Worm (Caenorhabditis elegans) whole organism, L2 larva: Measurements from ENCODE around the gene efn-4.

Experiments used
- F13H6.1 ChIP-seq: sonication (generic microtip); optimal IDR thresholded peaks from 2 replicates; lab custom pipeline; 2016; ENCODE audit warnings: missing genetic modification characterization, missing compliant biosample characterization
- Y55F3AM.14 ChIP-seq: fragments of 200-800 bp; sonication (Bioruptor generic); optimal IDR thresholded peaks from 2 replicates; lab custom pipeline; 2018; ENCODE audit warnings: mild to moderate bottlenecking, missing genetic modification characterization, missing compliant biosample characterization
- ZK546.5 ChIP-seq: sonication (generic microtip); optimal IDR thresholded peaks from 2 replicates; lab custom pipeline; 2017; ENCODE audit warnings: missing biosample characterization, missing genetic modification characterization
- aly-2 ChIP-seq: fragments of 150-350 bp; optimal IDR thresholded peaks from 2 replicates; lab custom pipeline; 2014; ENCODE audit warnings: missing biosample characterization, missing genetic modification characterization
- ama-1 ChIP-seq: fragments of 150-350 bp; optimal IDR thresholded peaks from 2 replicates; lab custom pipeline; 2018; ENCODE audit warnings: inconsistent platforms
- ceh-82 ChIP-seq: fragments of 150-350 bp; optimal IDR thresholded peaks from 2 replicates; lab custom pipeline; 2014; ENCODE audit warnings: missing biosample characterization, missing genetic modification characterization
- dmd-4 ChIP-seq: sonication (generic microtip); optimal IDR thresholded peaks from 2 replicates; lab custom pipeline; 2017; ENCODE audit warnings: missing biosample characterization, missing genetic modification characterization
- egl-27 ChIP-seq: sonication (generic microtip); optimal IDR thresholded peaks from 3 replicates; lab custom pipeline; 2017; ENCODE audit warnings: missing biosample characterization, missing genetic modification reagents, missing genetic modification characterization
- elt-1 ChIP-seq: fragments of 150-350 bp; optimal IDR thresholded peaks from 2 replicates; lab custom pipeline; 2014; ENCODE audit warnings: missing biosample characterization, missing genetic modification characterization
- elt-3 ChIP-seq: sonication (generic microtip); optimal IDR thresholded peaks from 2 replicates; lab custom pipeline; 2017; ENCODE audit warnings: missing biosample characterization, missing genetic modification characterization
- fos-1 ChIP-seq: fragments of 150-350 bp; optimal IDR thresholded peaks from 2 replicates; lab custom pipeline; 2014; ENCODE audit warnings: missing biosample characterization, missing genetic modification characterization
- lin-11 ChIP-seq: fragments of 150-350 bp; sonication (generic microtip); optimal IDR thresholded peaks from 2 replicates; lab custom pipeline; 2014; ENCODE audit warnings: missing biosample characterization, missing genetic modification characterization, inconsistent platforms, mixed read lengths
- lin-39 ChIP-seq: fragments of 150-350 bp; optimal IDR thresholded peaks from 2 replicates; lab custom pipeline; 2014; ENCODE audit warnings: missing biosample characterization, missing genetic modification reagents, missing genetic modification characterization
- lsy-2 ChIP-seq, 2 experiments: fragments of 150-350 bp in 1 of 2; sonication (generic microtip) in 1 of 2; optimal IDR thresholded peaks; 2 replicates each; lab custom pipeline; 2014 to 2017; ENCODE audit warnings: missing biosample characterization in 2 of 2, missing genetic modification characterization in 2 of 2
- mbf-1 ChIP-seq: sonication (generic microtip); optimal IDR thresholded peaks from 2 replicates; lab custom pipeline; 2017; ENCODE audit warnings: missing biosample characterization, missing genetic modification characterization
- mdl-1 ChIP-seq, 2 experiments: fragments of 150-350 bp in 1 of 2; sonication (generic microtip) in 1 of 2; optimal IDR thresholded peaks; 2 replicates each; lab custom pipeline; 2017; ENCODE audit warnings: missing biosample characterization in 2 of 2, missing genetic modification characterization in 2 of 2
- nhr-10 ChIP-seq: sonication (generic microtip); optimal IDR thresholded peaks from 2 replicates; lab custom pipeline; 2017; ENCODE audit warnings: missing biosample characterization, missing genetic modification characterization
- nhr-11 ChIP-seq: fragments of 150-350 bp; optimal IDR thresholded peaks from 2 replicates; lab custom pipeline; 2014; ENCODE audit warnings: missing biosample characterization, missing genetic modification characterization
- nhr-12 ChIP-seq: fragments of 150-350 bp; optimal IDR thresholded peaks from 2 replicates; lab custom pipeline; 2014; ENCODE audit warnings: missing biosample characterization, missing genetic modification characterization
- nhr-129 ChIP-seq: fragments of 150-350 bp; optimal IDR thresholded peaks from 2 replicates; lab custom pipeline; 2014; ENCODE audit warnings: missing biosample characterization, missing genetic modification characterization
- nhr-6 ChIP-seq: fragments of 150-350 bp; optimal IDR thresholded peaks from 2 replicates; lab custom pipeline; 2014; ENCODE audit warnings: missing biosample characterization, missing genetic modification characterization
- nhr-77 ChIP-seq: fragments of 150-350 bp; optimal IDR thresholded peaks from 2 replicates; lab custom pipeline; 2014; ENCODE audit warnings: missing biosample characterization, missing genetic modification characterization
- peb-1 ChIP-seq: fragments of 150-350 bp; optimal IDR thresholded peaks from 2 replicates; lab custom pipeline; 2014; ENCODE audit warnings: missing biosample characterization, missing genetic modification characterization
- sem-4 ChIP-seq: fragments of 150-350 bp; optimal IDR thresholded peaks from 2 replicates; lab custom pipeline; 2014; ENCODE audit warnings: missing biosample characterization, missing genetic modification reagents, missing genetic modification characterization
- skn-1 ChIP-seq: sonication (generic microtip); optimal IDR thresholded peaks from 2 replicates; lab custom pipeline; 2017; ENCODE audit warnings: missing biosample characterization, missing genetic modification characterization
- sma-3 ChIP-seq: sonication (generic microtip); optimal IDR thresholded peaks from 2 replicates; lab custom pipeline; 2016; ENCODE audit warnings: missing genetic modification reagents, missing genetic modification characterization, missing compliant biosample characterization
- sma-9 ChIP-seq, 2 experiments: fragments of 150-350 bp in 1 of 2; sonication (generic microtip) in 1 of 2; optimal IDR thresholded peaks; 2 replicates each; lab custom pipeline; 2014 to 2016; ENCODE audit warnings: missing genetic modification characterization in 2 of 2, mild to moderate bottlenecking in 1 of 2, missing biosample characterization in 1 of 2, missing compliant biosample characterization in 1 of 2, missing genetic modification reagents in 1 of 2, moderate library complexity in 1 of 2
- snpc-4 ChIP-seq: fragments of 150-350 bp; optimal IDR thresholded peaks from 2 replicates; lab custom pipeline; 2014; ENCODE audit warnings: missing biosample characterization, missing genetic modification characterization
- unc-39 ChIP-seq: fragments of 150-350 bp; optimal IDR thresholded peaks from 2 replicates; lab custom pipeline; 2014; ENCODE audit warnings: missing biosample characterization, missing genetic modification characterization
- unc-55 ChIP-seq: fragments of 150-350 bp; sonication (generic microtip); optimal IDR thresholded peaks from 3 replicates; lab custom pipeline; 2014; ENCODE audit warnings: missing biosample characterization, missing genetic modification reagents, missing genetic modification characterization
- unc-62 ChIP-seq: fragments of 150-350 bp; optimal IDR thresholded peaks from 2 replicates; lab custom pipeline; 2014; ENCODE audit warnings: missing biosample characterization, missing genetic modification reagents, missing genetic modification characterization
- zag-1 ChIP-seq: fragments of 150-350 bp; optimal IDR thresholded peaks from 2 replicates; lab custom pipeline; 2014; ENCODE audit warnings: missing biosample characterization, missing genetic modification characterization
- ztf-1 ChIP-seq: fragments of 200-800 bp; sonication (Bioruptor generic); conservative IDR thresholded peaks from 2 replicates; pipeline ENCODE4 v1.3.6; 2022; ENCODE audit warnings: missing genetic modification characterization, missing compliant biosample characterization
- ztf-11 ChIP-seq: sonication (generic microtip); optimal IDR thresholded peaks from 2 replicates; lab custom pipeline; 2017; ENCODE audit warnings: missing biosample characterization, missing genetic modification characterization

efn-4 gene

DNA sequence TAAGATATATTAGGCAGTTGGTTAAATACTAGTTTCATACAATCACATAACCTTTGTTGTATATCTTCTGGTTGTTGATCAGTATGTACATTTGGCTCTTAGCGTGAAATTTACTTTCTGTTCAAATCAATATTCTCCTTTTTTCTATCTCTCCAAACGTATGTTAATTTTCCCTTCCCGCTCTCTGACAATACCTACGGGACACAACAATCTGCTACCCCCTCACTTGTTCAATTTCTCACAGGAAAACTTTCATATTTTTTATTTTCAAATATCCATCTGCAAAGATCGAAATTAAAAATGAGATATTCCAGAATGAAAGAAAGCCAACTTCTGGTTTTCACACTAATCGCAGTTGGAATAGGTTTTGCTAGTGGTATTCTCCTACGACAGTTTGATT is 27.2 kb upstream of the efn-4 start, which contains the start of gene glt-7:
Gene glt-7 (plus strand): TSS at position 301 of the 400 bp plus-strand sequence.
- TF ChIP-seq lin-39, result no peak

DNA sequence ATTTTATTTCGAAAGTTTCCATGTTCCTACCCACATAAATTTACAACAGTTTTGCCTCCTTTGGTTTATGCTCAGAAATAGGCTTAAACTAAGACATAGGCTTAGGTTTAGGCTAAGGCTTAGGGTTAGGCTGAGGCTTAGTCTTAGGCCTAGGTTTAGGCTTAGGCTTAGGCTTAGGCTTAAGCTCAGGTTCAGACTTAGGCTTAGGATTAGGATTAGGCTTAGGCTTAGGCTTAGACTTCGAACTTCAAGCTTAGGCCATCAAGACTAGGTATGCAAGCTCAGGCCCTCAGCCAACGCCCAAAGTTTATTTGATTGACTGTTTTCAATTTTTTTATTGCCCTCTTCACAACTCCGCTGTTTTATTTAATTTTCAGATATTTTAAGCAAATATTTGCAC is 13.2 kb upstream of the efn-4 start:
- TF ChIP-seq unc-55 (GFP tag; lab: Kevin White, UChicago) (no peak), skn-1 (no peak), mdl-1 (tag; optimal IDR thresholded peaks at IDR 0.05; lab: Kevin White, UChicago) (no peak), sem-4 (tag; lab: Kevin White, UChicago) (no peak), aly-2 (no peak), peb-1 (tag; lab: Kevin White, UChicago) (no peak), nhr-129 (tag; lab: Kevin White, UChicago) (no peak), zag-1 (tag; lab: Kevin White, UChicago) (no peak), lsy-2 (tag; optimal IDR thresholded peaks at IDR 0.05; lab: Kevin White, UChicago) (no peak), lin-39 (no peak), fos-1 (tag; lab: Kevin White, UChicago) (no peak), ztf-11 (tag; lab: Kevin White, UChicago) (no peak), lin-11 (tag; lab: Kevin White, UChicago) (no peak), nhr-77 (no peak), F13H6.1 (tag; lab: Kevin White, UChicago) (no peak)

DNA sequence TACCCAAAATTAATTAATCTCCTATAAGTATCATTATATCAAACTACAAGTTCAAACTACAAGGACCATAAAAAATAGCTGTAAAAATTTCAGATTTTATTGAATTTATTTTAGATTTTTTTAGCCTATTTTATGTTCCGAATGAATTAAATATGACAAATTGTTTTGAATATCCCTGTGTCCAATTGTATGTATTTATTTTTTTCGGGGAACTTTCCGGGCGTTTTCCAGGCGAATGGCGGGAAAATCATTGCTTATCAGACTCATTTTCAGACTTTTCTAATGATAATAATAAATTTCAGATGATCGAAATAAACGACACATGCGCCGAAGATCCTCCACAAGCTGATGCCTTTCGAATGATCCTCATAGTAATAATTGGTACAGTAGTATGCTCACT is 11.0 kb upstream of the efn-4 start, which contains the start of gene F56A11.4:
Gene F56A11.4 (plus strand): TSS at position 301 of the 400 bp plus-strand sequence.
- TF ChIP-seq ZK546.5 (tag; lab: Kevin White, UChicago), result no peak
- TF ChIP-seq nhr-10, result no peak
- TF ChIP-seq elt-1 (tag; lab: Kevin White, UChicago), result no peak
- TF ChIP-seq egl-27, result no peak
- TF ChIP-seq Y55F3AM.14 (GFP tag; lab: Kevin White, UChicago), result no peak
- no peak for TF ChIP-seq ztf-1
- no peak for TF ChIP-seq mdl-1 (tag; optimal IDR thresholded peaks at IDR 0.05; lab: Kevin White, UChicago)

DNA sequence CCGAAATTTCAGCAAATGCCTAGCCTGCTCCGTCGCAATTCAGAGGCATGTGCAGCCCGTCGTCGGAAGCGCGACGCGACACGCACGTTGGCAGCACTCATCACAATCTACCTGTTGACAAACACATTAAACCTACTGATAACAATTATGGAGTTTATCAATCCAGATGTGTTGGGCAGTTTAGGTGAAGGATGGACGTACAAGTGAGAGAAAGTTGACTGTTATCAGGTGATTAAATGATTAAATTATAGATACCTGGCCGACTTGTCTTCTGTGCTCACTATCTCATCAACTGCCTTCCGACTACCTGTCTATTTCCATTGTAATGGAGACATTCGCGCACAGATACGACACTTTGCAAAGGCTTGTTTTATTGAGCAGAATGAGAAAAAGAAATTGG is 7.1 kb upstream of the efn-4 start:
- TF ChIP-seq fos-1 (tag; lab: Kevin White, UChicago) (peak; percentile 30), egl-27 (no peak)

DNA sequence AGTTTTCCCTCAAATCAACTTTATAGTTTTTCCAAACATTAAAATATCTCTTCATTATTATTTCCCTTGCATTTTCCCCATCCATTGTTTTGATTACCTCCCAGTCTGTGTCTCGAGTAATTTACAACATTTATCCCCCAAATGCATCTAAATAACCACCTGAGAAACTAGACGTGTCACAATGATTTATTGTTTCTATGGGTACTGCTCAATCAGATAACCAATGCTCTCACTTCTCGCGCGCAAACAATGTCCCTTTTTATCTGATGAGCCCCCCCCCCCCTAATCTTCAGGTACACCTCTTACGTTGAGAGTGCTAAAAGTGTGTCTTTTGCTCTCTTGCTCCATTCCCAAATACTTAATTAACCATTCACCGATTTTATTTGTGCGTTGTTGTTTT is 5.0 kb upstream of the efn-4 start:
- no peak for TF ChIP-seq unc-62 (GFP tag; lab: Kevin White, UChicago)
- TF ChIP-seq sma-3 (GFP tag; lab: Kevin White, UChicago), result no peak
- TF ChIP-seq mbf-1, result no peak
- no peak for TF ChIP-seq ceh-82 (tag; lab: Kevin White, UChicago)
- TF ChIP-seq ama-1 (lab: Kevin White, UChicago), result no peak
- no peak for TF ChIP-seq nhr-6 (tag; lab: Kevin White, UChicago)
- no peak for TF ChIP-seq nhr-77
- TF ChIP-seq lin-39, result no peak
- TF ChIP-seq nhr-11, result no peak
- TF ChIP-seq aly-2, result no peak
- no peak for TF ChIP-seq peb-1 (tag; lab: Kevin White, UChicago)
- TF ChIP-seq elt-3 (tag; lab: Kevin White, UChicago), result no peak

DNA sequence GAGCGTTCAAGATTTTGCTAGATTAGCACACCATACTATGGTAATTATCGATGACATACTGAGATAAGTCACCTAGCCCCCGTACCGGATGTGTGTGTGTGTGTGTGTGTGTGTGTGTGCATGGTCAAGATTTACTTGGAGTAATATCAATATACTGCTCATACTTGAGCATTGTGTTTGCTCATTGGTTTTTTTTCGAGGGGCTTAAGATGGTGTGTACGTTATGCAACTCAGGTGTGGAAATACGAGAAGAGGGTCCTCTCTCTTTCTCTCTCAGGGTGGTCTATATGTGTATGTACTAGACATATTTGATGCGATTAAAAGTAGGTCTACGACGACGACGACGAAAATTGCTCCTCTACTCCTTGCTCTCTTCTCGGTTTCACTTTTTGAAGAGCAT is 1.3 kb downstream of the efn-4 start:
- TF ChIP-seq ZK546.5 (tag; lab: Kevin White, UChicago) (no peak), sem-4 (tag; lab: Kevin White, UChicago) (no peak), dmd-4 (no peak), nhr-12 (tag; lab: Kevin White, UChicago) (no peak), unc-39 (tag; lab: Kevin White, UChicago) (no peak), snpc-4 (tag; lab: Kevin White, UChicago) (no peak), sma-3 (GFP tag; lab: Kevin White, UChicago) (no peak), nhr-10 (no peak), sma-9 (GFP tag; optimal IDR thresholded peaks at IDR 0.05; lab: Kevin White, UChicago) (no peak), sma-9 (tag; optimal IDR thresholded peaks at IDR 0.05; lab: Kevin White, UChicago) (no peak), nhr-129 (tag; lab: Kevin White, UChicago) (no peak), lin-39 (no peak), egl-27 (no peak), peb-1 (tag; lab: Kevin White, UChicago) (no peak)
